Worm (Caenorhabditis elegans) whole organism, L2 larva: ENCODE measurements around the gene C51E3.6.
A peak's percentile ranks its signal among the peaks of the same experiment; 100 is the strongest.

ENCODE experiments used
- F13H6.1 ChIP-seq: sonication (generic microtip); optimal IDR thresholded peaks from 2 replicates; lab custom pipeline; 2016; ENCODE audit warnings: missing genetic modification characterization, missing compliant biosample characterization
- Y55F3AM.14 ChIP-seq: fragments of 200-800 bp; sonication (Bioruptor generic); optimal IDR thresholded peaks from 2 replicates; lab custom pipeline; 2018; ENCODE audit warnings: mild to moderate bottlenecking, missing genetic modification characterization, missing compliant biosample characterization
- ZK546.5 ChIP-seq: sonication (generic microtip); optimal IDR thresholded peaks from 2 replicates; lab custom pipeline; 2017; ENCODE audit warnings: missing biosample characterization, missing genetic modification characterization
- alr-1 ChIP-seq: fragments of 150-350 bp; optimal IDR thresholded peaks from 2 replicates; lab custom pipeline; 2014; ENCODE audit warnings: missing biosample characterization, missing genetic modification characterization
- aly-2 ChIP-seq: fragments of 150-350 bp; optimal IDR thresholded peaks from 2 replicates; lab custom pipeline; 2014; ENCODE audit warnings: missing biosample characterization, missing genetic modification characterization
- ama-1 ChIP-seq: fragments of 150-350 bp; optimal IDR thresholded peaks from 2 replicates; lab custom pipeline; 2018; ENCODE audit warnings: inconsistent platforms
- ceh-82 ChIP-seq: fragments of 150-350 bp; optimal IDR thresholded peaks from 2 replicates; lab custom pipeline; 2014; ENCODE audit warnings: missing biosample characterization, missing genetic modification characterization
- dmd-4 ChIP-seq: sonication (generic microtip); optimal IDR thresholded peaks from 2 replicates; lab custom pipeline; 2017; ENCODE audit warnings: missing biosample characterization, missing genetic modification characterization
- egl-27 ChIP-seq: sonication (generic microtip); optimal IDR thresholded peaks from 3 replicates; lab custom pipeline; 2017; ENCODE audit warnings: missing biosample characterization, missing genetic modification reagents, missing genetic modification characterization
- elt-1 ChIP-seq: fragments of 150-350 bp; optimal IDR thresholded peaks from 2 replicates; lab custom pipeline; 2014; ENCODE audit warnings: missing biosample characterization, missing genetic modification characterization
- elt-3 ChIP-seq: sonication (generic microtip); optimal IDR thresholded peaks from 2 replicates; lab custom pipeline; 2017; ENCODE audit warnings: missing biosample characterization, missing genetic modification characterization
- fos-1 ChIP-seq: fragments of 150-350 bp; optimal IDR thresholded peaks from 2 replicates; lab custom pipeline; 2014; ENCODE audit warnings: missing biosample characterization, missing genetic modification characterization
- gmeb-1 ChIP-seq: fragments of 150-350 bp; optimal IDR thresholded peaks from 2 replicates; lab custom pipeline; 2014; ENCODE audit warnings: missing biosample characterization, missing genetic modification characterization
- lin-13 ChIP-seq: fragments of 150-350 bp; optimal IDR thresholded peaks from 2 replicates; lab custom pipeline; 2014; ENCODE audit warnings: missing biosample characterization, missing genetic modification reagents, missing genetic modification characterization
- mbf-1 ChIP-seq: sonication (generic microtip); optimal IDR thresholded peaks from 2 replicates; lab custom pipeline; 2017; ENCODE audit warnings: missing biosample characterization, missing genetic modification characterization
- mdl-1 ChIP-seq, 2 experiments: fragments of 150-350 bp in 1 of 2; sonication (generic microtip) in 1 of 2; optimal IDR thresholded peaks; 2 replicates each; lab custom pipeline; 2017; ENCODE audit warnings: missing biosample characterization in 2 of 2, missing genetic modification characterization in 2 of 2
- nhr-10 ChIP-seq: sonication (generic microtip); optimal IDR thresholded peaks from 2 replicates; lab custom pipeline; 2017; ENCODE audit warnings: missing biosample characterization, missing genetic modification characterization
- nhr-11 ChIP-seq: fragments of 150-350 bp; optimal IDR thresholded peaks from 2 replicates; lab custom pipeline; 2014; ENCODE audit warnings: missing biosample characterization, missing genetic modification characterization
- nhr-12 ChIP-seq: fragments of 150-350 bp; optimal IDR thresholded peaks from 2 replicates; lab custom pipeline; 2014; ENCODE audit warnings: missing biosample characterization, missing genetic modification characterization
- nhr-129 ChIP-seq: fragments of 150-350 bp; optimal IDR thresholded peaks from 2 replicates; lab custom pipeline; 2014; ENCODE audit warnings: missing biosample characterization, missing genetic modification characterization
- nhr-23 ChIP-seq: fragments of 150-350 bp; optimal IDR thresholded peaks from 2 replicates; lab custom pipeline; 2014; ENCODE audit warnings: missing biosample characterization, missing genetic modification reagents, missing genetic modification characterization
- nhr-237 ChIP-seq: fragments of 150-350 bp; optimal IDR thresholded peaks from 2 replicates; lab custom pipeline; 2014; ENCODE audit warnings: missing biosample characterization, missing genetic modification characterization
- nhr-25 ChIP-seq: fragments of 150-350 bp; sonication (generic microtip); optimal IDR thresholded peaks from 3 replicates; lab custom pipeline; 2014; ENCODE audit warnings: missing biosample characterization, missing genetic modification characterization
- nhr-77 ChIP-seq: fragments of 150-350 bp; optimal IDR thresholded peaks from 2 replicates; lab custom pipeline; 2014; ENCODE audit warnings: missing biosample characterization, missing genetic modification characterization
- peb-1 ChIP-seq: fragments of 150-350 bp; optimal IDR thresholded peaks from 2 replicates; lab custom pipeline; 2014; ENCODE audit warnings: missing biosample characterization, missing genetic modification characterization
- sem-4 ChIP-seq: fragments of 150-350 bp; optimal IDR thresholded peaks from 2 replicates; lab custom pipeline; 2014; ENCODE audit warnings: missing biosample characterization, missing genetic modification reagents, missing genetic modification characterization
- skn-1 ChIP-seq: sonication (generic microtip); optimal IDR thresholded peaks from 2 replicates; lab custom pipeline; 2017; ENCODE audit warnings: missing biosample characterization, missing genetic modification characterization
- sma-3 ChIP-seq: sonication (generic microtip); optimal IDR thresholded peaks from 2 replicates; lab custom pipeline; 2016; ENCODE audit warnings: missing genetic modification reagents, missing genetic modification characterization, missing compliant biosample characterization
- sma-9 ChIP-seq, 2 experiments: fragments of 150-350 bp in 1 of 2; sonication (generic microtip) in 1 of 2; optimal IDR thresholded peaks; 2 replicates each; lab custom pipeline; 2014 to 2016; ENCODE audit warnings: missing genetic modification characterization in 2 of 2, mild to moderate bottlenecking in 1 of 2, missing biosample characterization in 1 of 2, missing compliant biosample characterization in 1 of 2, missing genetic modification reagents in 1 of 2, moderate library complexity in 1 of 2
- unc-39 ChIP-seq: fragments of 150-350 bp; optimal IDR thresholded peaks from 2 replicates; lab custom pipeline; 2014; ENCODE audit warnings: missing biosample characterization, missing genetic modification characterization
- unc-62 ChIP-seq: fragments of 150-350 bp; optimal IDR thresholded peaks from 2 replicates; lab custom pipeline; 2014; ENCODE audit warnings: missing biosample characterization, missing genetic modification reagents, missing genetic modification characterization
- zag-1 ChIP-seq: fragments of 150-350 bp; optimal IDR thresholded peaks from 2 replicates; lab custom pipeline; 2014; ENCODE audit warnings: missing biosample characterization, missing genetic modification characterization
- ztf-4 ChIP-seq: fragments of 150-350 bp; optimal IDR thresholded peaks from 2 replicates; lab custom pipeline; 2014; ENCODE audit warnings: missing biosample characterization, missing genetic modification characterization

C51E3.6 gene

ce11 chrV:10133277-10133676 is 33.0 kb downstream of the C51E3.6 start:
- no peak for TF ChIP-seq dmd-4 (tag; lab: Kevin White, UChicago)
- no peak for TF ChIP-seq elt-1 (tag; lab: Kevin White, UChicago)
- TF ChIP-seq mdl-1 (tag; optimal IDR thresholded peaks at IDR 0.05; lab: Kevin White, UChicago), result no peak
- no peak for TF ChIP-seq peb-1
- TF ChIP-seq egl-27 (tag; lab: Kevin White, UChicago), result no peak
- TF ChIP-seq nhr-10, result no peak
- no peak for TF ChIP-seq zag-1 (tag; lab: Kevin White, UChicago)
- no peak for TF ChIP-seq unc-62 (GFP tag; lab: Kevin White, UChicago)
- no peak for TF ChIP-seq nhr-23 (tag; lab: Kevin White, UChicago)
- no peak for TF ChIP-seq elt-3 (tag; lab: Kevin White, UChicago)
- TF ChIP-seq unc-39 (tag; lab: Kevin White, UChicago), result no peak
- no peak for TF ChIP-seq sma-9 (GFP tag; optimal IDR thresholded peaks at IDR 0.05; lab: Kevin White, UChicago)
- no peak for TF ChIP-seq sma-9 (tag; optimal IDR thresholded peaks at IDR 0.05; lab: Kevin White, UChicago)

ce11 chrV:10130195-10130594 is 36.1 kb downstream of the C51E3.6 start, which contains the start of gene aos-1:
Gene aos-1 (minus strand): TSS chrV:10130295.
- TF ChIP-seq Y55F3AM.14 (no peak), sma-9 (GFP tag; optimal IDR thresholded peaks at IDR 0.05; lab: Kevin White, UChicago) (no peak), sma-9 (tag; optimal IDR thresholded peaks at IDR 0.05; lab: Kevin White, UChicago) (no peak)
- TF ChIP-seq, all 48 proteins: peak for 0

ce11 chrV:10124799-10125548 is 41.3 kb downstream of the C51E3.6 start, which contains the start of gene C08B6.10:
Gene C08B6.10 (plus strand): TSS chrV:10125498.
- TF ChIP-seq ama-1 (lab: Kevin White, UChicago), result no peak
- peak; percentile 20 for TF ChIP-seq fos-1 (tag; lab: Kevin White, UChicago)

- no peak for TF ChIP-seq elt-1 (tag; lab: Kevin White, UChicago)
- TF ChIP-seq zag-1 (tag; lab: Kevin White, UChicago), result no peak
- TF ChIP-seq nhr-25, result no peak
- no peak for TF ChIP-seq nhr-77 (tag; lab: Kevin White, UChicago)
- TF ChIP-seq peb-1, result no peak
- TF ChIP-seq alr-1 (tag; lab: Kevin White, UChicago), result no peak
- TF ChIP-seq elt-3 (tag; lab: Kevin White, UChicago), result no peak
- TF ChIP-seq mdl-1 (tag; optimal IDR thresholded peaks at IDR 0.05; lab: Kevin White, UChicago), result no peak
- no peak for TF ChIP-seq mbf-1 (tag; lab: Kevin White, UChicago)
- TF ChIP-seq nhr-237 (tag; lab: Kevin White, UChicago), result no peak
- no peak for TF ChIP-seq nhr-10
- TF ChIP-seq sem-4 (tag; lab: Kevin White, UChicago), result no peak
- no peak for TF ChIP-seq nhr-129 (tag; lab: Kevin White, UChicago)
- TF ChIP-seq fos-1 (tag; lab: Kevin White, UChicago), result no peak
- TF ChIP-seq ZK546.5 (tag; lab: Kevin White, UChicago), result no peak
- TF ChIP-seq Y55F3AM.14, result no peak
- TF ChIP-seq lin-13 (GFP tag; lab: Kevin White, UChicago), result no peak
- no peak for TF ChIP-seq sma-3 (GFP tag; lab: Kevin White, UChicago)
Observed at ce11 chrV:10123324-10123723, 42.9 kb downstream of the C51E3.6 start, which contains the start of gene C08B6.6. Gene C08B6.6 (plus strand): TSS chrV:10123624.

- no peak for TF ChIP-seq peb-1
- no peak for TF ChIP-seq gmeb-1 (tag; lab: Kevin White, UChicago)
- TF ChIP-seq dmd-4 (tag; lab: Kevin White, UChicago), result no peak
- no peak for TF ChIP-seq alr-1 (tag; lab: Kevin White, UChicago)
- TF ChIP-seq nhr-25, result no peak
- TF ChIP-seq sem-4 (tag; lab: Kevin White, UChicago), result no peak
- no peak for TF ChIP-seq aly-2 (tag; lab: Kevin White, UChicago)
Observed at ce11 chrV:10122670-10123069, 43.6 kb downstream of the C51E3.6 start, which contains the start of gene srxa-19. Gene srxa-19 (minus strand): TSS chrV:10122770.

- no peak for TF ChIP-seq nhr-129 (tag; lab: Kevin White, UChicago)
- TF ChIP-seq ztf-4 (tag; lab: Kevin White, UChicago), result no peak
- TF ChIP-seq aly-2 (tag; lab: Kevin White, UChicago), result no peak
- TF ChIP-seq nhr-12 (tag; lab: Kevin White, UChicago), result no peak
- no peak for TF ChIP-seq nhr-237 (tag; lab: Kevin White, UChicago)
- TF ChIP-seq ZK546.5 (tag; lab: Kevin White, UChicago), result no peak
- TF ChIP-seq nhr-11 (tag; lab: Kevin White, UChicago), result no peak
- no peak for TF ChIP-seq F13H6.1 (tag; lab: Kevin White, UChicago)
- TF ChIP-seq alr-1 (tag; lab: Kevin White, UChicago), result no peak
- TF ChIP-seq ceh-82 (tag; lab: Kevin White, UChicago), result no peak
- no peak for TF ChIP-seq skn-1 (tag; lab: Kevin White, UChicago)
Observed at ce11 chrV:10120898-10121297, 45.4 kb downstream of the C51E3.6 start, which contains the start of gene srxa-18. Gene srxa-18 (minus strand): TSS chrV:10120997.
